Fruit fly (Drosophila melanogaster) whole organism, embryonic: ENCODE data around the gene Atg6.

Experiments used
- Aef1 ChIP-seq: fragments of 200-800 bp; sonication (Bioruptor generic); IDR thresholded peaks from 3 replicates; pipeline ENCODE4 v1.3.6; 2022; ENCODE audit warnings: missing biosample characterization, missing genetic modification characterization
- Awh ChIP-seq: fragments of 200-800 bp; sonication (Bioruptor generic); IDR thresholded peaks from 2 replicates; pipeline ENCODE4, ENCODE4 v1.3.6; 2022; ENCODE audit warnings: missing biosample characterization, missing genetic modification characterization
- CG10147 ChIP-seq: fragments of 200-800 bp; sonication (Bioruptor generic); optimal IDR thresholded peaks from 2 replicates; lab custom pipeline; 2019; ENCODE audit warnings: missing biosample characterization, mild to moderate bottlenecking, missing genetic modification characterization, moderate library complexity
- CG1024 ChIP-seq: fragments of 200-800 bp; sonication (Bioruptor generic); IDR thresholded peaks from 2 replicates; pipeline ENCODE4 v1.3.6; 2022; ENCODE audit warnings: missing biosample characterization, missing genetic modification characterization
- CG10565 ChIP-seq: fragments of 200-800 bp; sonication (Bioruptor generic); optimal IDR thresholded peaks from 3 replicates; lab custom pipeline; 2016; ENCODE audit warnings: missing biosample characterization, mild to moderate bottlenecking, missing genetic modification characterization
- CG11456 ChIP-seq: fragments of 200-800 bp; sonication (Bioruptor generic); IDR thresholded peaks from 3 replicates; pipeline ENCODE4 v1.3.6; 2022; ENCODE audit warnings: missing biosample characterization, missing genetic modification characterization
- CG12744 ChIP-seq: fragments of 200-800 bp; sonication (Bioruptor generic); optimal IDR thresholded peaks from 2 replicates; lab custom pipeline; 2016; ENCODE audit warnings: missing biosample characterization, missing genetic modification characterization
- CG13123 ChIP-seq: fragments of 200-800 bp; sonication (Bioruptor generic); optimal IDR thresholded peaks from 2 replicates; lab custom pipeline; 2016; ENCODE audit warnings: missing biosample characterization, missing genetic modification characterization
- CG13894 ChIP-seq: fragments of 200-800 bp; sonication (Bioruptor generic); optimal IDR thresholded peaks from 3 replicates; lab custom pipeline; 2018; ENCODE audit warnings: missing biosample characterization, mild to moderate bottlenecking, missing genetic modification characterization, moderate library complexity
- CG14050 ChIP-seq: fragments of 200-800 bp; sonication (Bioruptor generic); IDR thresholded peaks from 3 replicates; pipeline ENCODE4 v1.3.6; 2022; ENCODE audit warnings: missing biosample characterization, missing genetic modification characterization
- CG15011 ChIP-seq: fragments of 200-800 bp; sonication (Bioruptor generic); optimal IDR thresholded peaks from 3 replicates; lab custom pipeline; 2018; ENCODE audit warnings: missing biosample characterization, mild to moderate bottlenecking, missing genetic modification characterization
- CG18011 ChIP-seq: fragments of 200-800 bp; sonication (Bioruptor generic); optimal IDR thresholded peaks from 2 replicates; lab custom pipeline; 2017; ENCODE audit warnings: missing biosample characterization, missing genetic modification characterization, mild to moderate bottlenecking, moderate library complexity, missing genotype
- CG2199 ChIP-seq: fragments of 200-800 bp; sonication (Bioruptor generic); IDR thresholded peaks from 3 replicates; pipeline ENCODE4 v1.3.6; 2022; ENCODE audit warnings: missing biosample characterization, missing genetic modification characterization
- CG3995 ChIP-seq: fragments of 200-800 bp; sonication (Bioruptor generic); optimal IDR thresholded peaks from 3 replicates; lab custom pipeline; 2016; ENCODE audit warnings: missing biosample characterization, missing genetic modification characterization
- CG4424 ChIP-seq: fragments of 200-800 bp; sonication (Bioruptor generic); optimal IDR thresholded peaks from 3 replicates; lab custom pipeline; 2016; ENCODE audit warnings: missing biosample characterization, missing genetic modification characterization
- CG4617 ChIP-seq: fragments of 200-800 bp; sonication (Bioruptor generic); optimal IDR thresholded peaks from 3 replicates; lab custom pipeline; 2016; ENCODE audit warnings: missing biosample characterization, missing genetic modification characterization, borderline replicate concordance
- CG4820 ChIP-seq: fragments of 200-800 bp; sonication (Bioruptor generic); optimal IDR thresholded peaks from 3 replicates; lab custom pipeline; 2016; ENCODE audit warnings: missing biosample characterization, missing genetic modification characterization
- CG5953 ChIP-seq: fragments of 200-800 bp; sonication (Bioruptor generic); IDR thresholded peaks from 2 replicates; pipeline ENCODE4 v1.3.6; 2022; ENCODE audit warnings: missing biosample characterization, missing genetic modification characterization
- CG7963 ChIP-seq: fragments of 200-800 bp; sonication (Bioruptor generic); IDR thresholded peaks from 3 replicates; pipeline ENCODE4 v1.3.6; 2022; ENCODE audit warnings: missing biosample characterization, missing genetic modification characterization; ENCODE audit not compliant: partially characterized antibody
- CG8388 ChIP-seq: fragments of 200-800 bp; sonication (Bioruptor generic); optimal IDR thresholded peaks from 2 replicates; lab custom pipeline; 2019; ENCODE audit warnings: missing biosample characterization, mild to moderate bottlenecking, missing genetic modification characterization, moderate library complexity
- CG8765 ChIP-seq: fragments of 200-800 bp; sonication (Bioruptor generic); IDR thresholded peaks from 2 replicates; pipeline ENCODE4 v1.3.6; 2022; ENCODE audit warnings: missing biosample characterization, missing genetic modification characterization
- CG9817 ChIP-seq: fragments of 200-800 bp; sonication (Bioruptor generic); optimal IDR thresholded peaks from 2 replicates; lab custom pipeline; 2018; ENCODE audit warnings: missing biosample characterization, mild to moderate bottlenecking, missing genetic modification characterization, moderate library complexity
- Camta ChIP-seq: fragments of 200-800 bp; sonication (Bioruptor generic); optimal IDR thresholded peaks from 2 replicates; lab custom pipeline; 2016; ENCODE audit warnings: missing biosample characterization, missing genetic modification characterization
- Chrac-16 ChIP-seq: fragments of 200-800 bp; sonication (Bioruptor generic); optimal IDR thresholded peaks from 3 replicates; lab custom pipeline; 2016; ENCODE audit warnings: missing biosample characterization, missing genetic modification characterization
- Dfd ChIP-seq, 2 experiments: fragments of >200 bp; optimal IDR thresholded peaks; 2 replicates each; lab custom pipeline; 2017; ENCODE audit warnings: missing biosample characterization in 2 of 2, missing genetic modification characterization in 2 of 2
- Doc2 ChIP-seq: fragments of 200-800 bp; sonication (Bioruptor generic); IDR thresholded peaks from 2 replicates; pipeline ENCODE4 v1.3.6; 2022; ENCODE audit warnings: missing biosample characterization, missing genetic modification characterization
- Dp ChIP-seq: fragments of 200-800 bp; sonication (Bioruptor generic); optimal IDR thresholded peaks from 2 replicates; lab custom pipeline; 2018; ENCODE audit warnings: missing biosample characterization, mild to moderate bottlenecking, missing genetic modification characterization, moderate library complexity
- Ets65A ChIP-seq: fragments of 200-800 bp; sonication (Bioruptor generic); peaks from one replicate; lab custom pipeline; 2016; ENCODE audit warnings: missing biosample characterization, missing genetic modification characterization
- GATAe ChIP-seq: fragments of 200-800 bp; sonication (Bioruptor generic); conservative IDR thresholded peaks from 2 replicates; pipeline ENCODE4 v1.3.6; 2022; ENCODE audit warnings: missing biosample characterization, missing genetic modification characterization
- HLHmδ ChIP-seq: fragments of 200-800 bp; sonication (Bioruptor generic); optimal IDR thresholded peaks from 2 replicates; lab custom pipeline; 2018; ENCODE audit warnings: missing biosample characterization, mild to moderate bottlenecking, missing genetic modification characterization, moderate library complexity
- Hr51 ChIP-seq, 2 experiments: fragments of 200-800 bp; sonication (Bioruptor generic); optimal IDR thresholded peaks; 2 replicates in 1 of 2; 3 replicates in 1 of 2; lab custom pipeline; 2016 to 2018; ENCODE audit warnings: missing biosample characterization in 2 of 2, missing genetic modification characterization in 2 of 2, mild to moderate bottlenecking in 1 of 2, moderate library complexity in 1 of 2
- Kr ChIP-seq: fragments of 200-800 bp; sonication (Bioruptor generic); optimal IDR thresholded peaks from 2 replicates; lab custom pipeline; 2017; ENCODE audit warnings: missing biosample characterization, mild to moderate bottlenecking, missing genetic modification characterization
- MBD-R2 ChIP-seq: fragments of 200-800 bp; sonication (Bioruptor generic); IDR thresholded peaks from 2 replicates; pipeline ENCODE4 v1.3.6; 2022; ENCODE audit warnings: missing biosample characterization, missing genetic modification characterization
- Scr ChIP-seq: fragments of 200-800 bp; sonication (Bioruptor generic); IDR thresholded peaks from 2 replicates; pipeline ENCODE4 v1.3.6; 2022; ENCODE audit warnings: missing biosample characterization, missing genetic modification characterization; ENCODE audit not compliant: partially characterized antibody
- Usf ChIP-seq: fragments of 200-800 bp; sonication (Bioruptor generic); optimal IDR thresholded peaks from 2 replicates; lab custom pipeline; 2017; ENCODE audit warnings: missing genotype, missing biosample characterization, missing genetic modification characterization
- ac ChIP-seq: fragments of 200-800 bp; sonication (Bioruptor generic); optimal IDR thresholded peaks from 3 replicates; lab custom pipeline; 2017; ENCODE audit warnings: missing biosample characterization, mild to moderate bottlenecking, missing genetic modification characterization
- bsh ChIP-seq, 2 experiments: fragments of 200-800 bp; sonication (Bioruptor generic); optimal IDR thresholded peaks; 2 replicates each; lab custom pipeline; 2017 to 2018; ENCODE audit warnings: mild to moderate bottlenecking in 2 of 2, missing biosample characterization in 2 of 2, missing genetic modification characterization in 2 of 2, moderate library complexity in 1 of 2
- btn ChIP-seq: fragments of 200-800 bp; sonication (Bioruptor generic); optimal IDR thresholded peaks from 2 replicates; lab custom pipeline; 2016; ENCODE audit warnings: missing biosample characterization, missing genetic modification characterization
- cas ChIP-seq: fragments of 200-800 bp; sonication (Bioruptor generic); IDR thresholded peaks from 2 replicates; pipeline ENCODE4 v1.3.6; 2022; ENCODE audit warnings: missing biosample characterization, missing genetic modification characterization
- corto ChIP-seq: fragments of 200-800 bp; sonication (Bioruptor generic); optimal IDR thresholded peaks from 2 replicates; lab custom pipeline; 2016; ENCODE audit warnings: missing biosample characterization, mild to moderate bottlenecking, missing genetic modification characterization, moderate library complexity
- gro ChIP-seq: fragments of 200-800 bp; sonication (Bioruptor generic); optimal IDR thresholded peaks from 2 replicates; lab custom pipeline; 2016; ENCODE audit warnings: missing biosample characterization, missing genetic modification characterization
- nerfin-1 ChIP-seq: fragments of 200-800 bp; sonication (Bioruptor generic); optimal IDR thresholded peaks from 3 replicates; lab custom pipeline; 2019; ENCODE audit warnings: missing biosample characterization, mild to moderate bottlenecking, missing genetic modification characterization, moderate library complexity
- pho ChIP-seq: fragments of 200-800 bp; sonication (Bioruptor generic); optimal IDR thresholded peaks from 2 replicates; lab custom pipeline; 2016; ENCODE audit warnings: missing biosample characterization, missing genetic modification characterization
- salm ChIP-seq: fragments of 200-800 bp; sonication (Bioruptor generic); optimal IDR thresholded peaks from 2 replicates; lab custom pipeline; 2018; ENCODE audit warnings: missing biosample characterization, mild to moderate bottlenecking, missing genetic modification characterization
- shn ChIP-seq: fragments of 200-800 bp; sonication (Bioruptor generic); optimal IDR thresholded peaks from 3 replicates; lab custom pipeline; 2016; ENCODE audit warnings: missing biosample characterization, missing genetic modification characterization
- sim ChIP-seq: fragments of 200-800 bp; sonication (Bioruptor generic); IDR thresholded peaks from 2 replicates; pipeline ENCODE4 v1.3.6; 2022; ENCODE audit warnings: missing biosample characterization, missing genetic modification characterization
- tin ChIP-seq: fragments of 200-800 bp; sonication (Bioruptor generic); optimal IDR thresholded peaks from 3 replicates; lab custom pipeline; 2016; ENCODE audit warnings: missing biosample characterization, missing genetic modification characterization
- ttk ChIP-seq: fragments of 200-800 bp; sonication (Bioruptor generic); IDR thresholded peaks from 2 replicates; pipeline ENCODE4 v2.1.2; 2022; ENCODE audit warnings: missing biosample characterization, missing genetic modification characterization
- unc-4 ChIP-seq: fragments of 200-800 bp; sonication (Bioruptor generic); IDR thresholded peaks from 2 replicates; pipeline ENCODE4 v1.3.6; 2022; ENCODE audit warnings: missing biosample characterization, missing genetic modification characterization; ENCODE audit not compliant: partially characterized antibody
- vvl ChIP-seq: fragments of 200-800 bp; sonication (Bioruptor generic); IDR thresholded peaks from 2 replicates; pipeline ENCODE4 v1.3.6; 2022; ENCODE audit warnings: missing biosample characterization, missing genetic modification characterization

Gene Atg6

DNA sequence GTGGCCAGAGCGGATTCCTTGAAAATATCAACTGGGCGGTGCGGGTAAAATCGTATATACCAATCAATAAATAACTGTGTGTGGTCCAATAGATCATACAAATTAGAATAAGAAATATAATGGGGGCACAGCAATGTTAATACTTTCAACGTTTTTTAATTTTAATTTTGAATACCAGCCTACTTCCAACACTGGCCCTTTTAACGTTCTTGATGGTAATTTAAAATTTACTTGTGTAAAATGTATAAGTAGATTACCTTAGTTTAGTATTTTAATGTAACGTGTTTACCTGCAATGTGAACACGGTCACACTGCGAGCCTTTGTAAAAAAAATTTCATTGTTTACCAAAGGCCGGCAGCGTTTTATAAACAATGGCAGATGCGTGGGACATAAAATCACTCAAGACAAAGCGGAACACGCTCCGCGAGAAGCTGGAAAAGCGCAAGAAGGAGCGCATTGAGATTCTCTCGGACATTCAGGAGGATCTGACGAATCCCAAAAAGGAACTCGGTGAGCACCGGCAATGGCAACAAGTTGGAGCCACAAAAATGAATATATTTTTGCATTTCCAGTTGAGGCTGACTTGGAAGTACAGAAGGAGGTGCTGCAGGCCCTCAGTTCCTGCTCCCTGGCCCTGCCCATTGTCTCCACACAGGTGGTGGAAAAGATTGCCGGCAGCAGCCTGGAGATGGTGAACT lies 18.6 kb downstream of the Atg6 start, which contains the start of the genes KrT95D and Mettl3:
Gene KrT95D (minus strand): TSS at position 3 of the 699 bp plus-strand sequence.
Gene Mettl3 (plus strand): TSS at position 333 of the 699 bp plus-strand sequence.
- peak; percentile 50; the same call in 1 of the 2 replicates for TF ChIP-seq MBD-R2
- TF ChIP-seq CG4820 (GFP tag; lab: Kevin White, UChicago) = no peak
- no peak for TF ChIP-seq tin (GFP tag; lab: Kevin White, UChicago)
- TF ChIP-seq vvl (GFP tag; lab: Robert Waterston, UW) = peak; percentile 42; the same call in 1 of the 2 replicates
- TF ChIP-seq Camta (GFP tag; lab: Kevin White, UChicago) = no peak
- TF ChIP-seq shn (GFP tag; lab: Kevin White, UChicago) = no peak
- no peak for TF ChIP-seq bsh (GFP tag; optimal IDR thresholded peaks at IDR 0.05; lab: Kevin White, UChicago)
- TF ChIP-seq CG3995 (GFP tag; lab: Kevin White, UChicago) = no peak
- TF ChIP-seq GATAe (GFP tag; lab: Robert Waterston, UW) = no peak
- TF ChIP-seq ac (GFP tag; lab: Kevin White, UChicago) = no peak
- no peak for TF ChIP-seq CG1024
- TF ChIP-seq Doc2 (GFP tag; lab: Robert Waterston, UW) = no peak
- no peak for TF ChIP-seq Aef1 (GFP tag; lab: Robert Waterston, UW)
- no peak for TF ChIP-seq CG9817 (tag; lab: Kevin White, UChicago)
- TF ChIP-seq Awh = no peak
- TF ChIP-seq unc-4 (GFP tag; lab: Robert Waterston, UW) = no peak
- TF ChIP-seq CG13123 = no peak
- TF ChIP-seq Kr (GFP tag; lab: Kevin White, UChicago) = no peak
- no peak for TF ChIP-seq CG12744 (GFP tag; lab: Kevin White, UChicago)
- no peak for TF ChIP-seq CG13894 (tag; lab: Kevin White, UChicago)
- no peak for TF ChIP-seq CG18011 (GFP tag; lab: Kevin White, UChicago)
- TF ChIP-seq CG11456 = no peak
- TF ChIP-seq CG4424 (GFP tag; lab: Kevin White, UChicago) = peak; percentile 25
- no peak for TF ChIP-seq salm (tag; lab: Kevin White, UChicago)
- peak; percentile 11; the same call in 1 of the 2 replicates for TF ChIP-seq Scr (GFP tag; lab: Robert Waterston, UW)
- TF ChIP-seq CG8388 = no peak
- TF ChIP-seq Dfd (GFP tag; optimal IDR thresholded peaks at IDR 0.05; lab: Kevin White, UChicago) = no peak
- no peak for TF ChIP-seq CG5953
- TF ChIP-seq ttk = no peak
- TF ChIP-seq pho (GFP tag; lab: Kevin White, UChicago) = peak; percentile 14
- TF ChIP-seq CG14050 (GFP tag; lab: Robert Waterston, UW) = no peak
- TF ChIP-seq Usf (GFP tag; lab: Kevin White, UChicago) = no peak
- 0 out of 3 replicates have a peak, but pooled peaks have one; percentile 21 for TF ChIP-seq CG2199 (GFP tag; lab: Robert Waterston, UW)
- TF ChIP-seq Dp (GFP tag; lab: Kevin White, UChicago) = peak; percentile 45
- no peak for TF ChIP-seq sim (GFP tag; lab: Robert Waterston, UW)
- no peak for TF ChIP-seq CG4617 (GFP tag; lab: Kevin White, UChicago)
- TF ChIP-seq CG8765 (GFP tag; lab: Robert Waterston, UW) = no peak
- TF ChIP-seq CG10147 = no peak
- no peak for TF ChIP-seq CG10565 (GFP tag; lab: Kevin White, UChicago)
- peak; percentile 22 for TF ChIP-seq gro (GFP tag; lab: Kevin White, UChicago)
- TF ChIP-seq HLHmδ = no peak
- no peak for TF ChIP-seq corto (GFP tag; lab: Kevin White, UChicago)
- no peak for TF ChIP-seq btn (GFP tag; lab: Kevin White, UChicago)
- no peak for TF ChIP-seq cas
- TF ChIP-seq nerfin-1 = no peak
- TF ChIP-seq CG15011 = no peak
- no peak for TF ChIP-seq Chrac-16
- TF ChIP-seq Hr51 (GFP tag; optimal IDR thresholded peaks at IDR 0.05; lab: Kevin White, UChicago) = no peak
- no peak for TF ChIP-seq CG7963 (GFP tag; lab: Robert Waterston, UW)
- peak; percentile 88 for TF ChIP-seq Ets65A (GFP tag; lab: Kevin White, UChicago)
